Worm (Caenorhabditis elegans) whole organism, midembryonic: ENCODE measurements around the gene idpa-1.

Experiments
- T22C8.4 ChIP-seq: fragments of 200-800 bp; sonication (Bioruptor generic); IDR thresholded peaks from 2 replicates; pipeline ENCODE4 v1.3.6; 2022; ENCODE audit warnings: missing genetic modification characterization, missing compliant biosample characterization
- cog-1 ChIP-seq: sonication (generic microtip); optimal IDR thresholded peaks from 2 replicates; lab custom pipeline; 2016; ENCODE audit warnings: missing genetic modification characterization, missing compliant biosample characterization
- flt-1 ChIP-seq: fragments of 200-800 bp; sonication (Bioruptor generic); IDR thresholded peaks from 2 replicates; pipeline ENCODE4 v1.3.6; 2022; ENCODE audit warnings: missing genetic modification characterization, missing compliant biosample characterization
- med-1 ChIP-seq: sonication (generic microtip); optimal IDR thresholded peaks from 2 replicates; lab custom pipeline; 2017; ENCODE audit warnings: missing genetic modification characterization, mild to moderate bottlenecking, missing compliant biosample characterization, antibody characterized with exemption, missing genetic modification reagents; ENCODE audit not compliant: insufficient read depth
- ref-1 ChIP-seq: fragments of 200-800 bp; sonication (Bioruptor generic); conservative IDR thresholded peaks from 2 replicates; pipeline ENCODE4 v1.3.6; 2022; ENCODE audit warnings: missing genetic modification reagents, missing genetic modification characterization, missing compliant biosample characterization
- tab-1 ChIP-seq: fragments of 200-800 bp; sonication (Bioruptor generic); IDR thresholded peaks from 2 replicates; pipeline ENCODE4 v1.3.6; 2022; ENCODE audit warnings: missing genetic modification characterization, missing compliant biosample characterization
- ztf-23 ChIP-seq: fragments of 200-800 bp; sonication (Bioruptor generic); IDR thresholded peaks from 2 replicates; pipeline ENCODE4 v1.3.6; 2022; ENCODE audit warnings: missing genetic modification reagents, missing genetic modification characterization, missing compliant biosample characterization
- ztf-29 ChIP-seq: fragments of 200-800 bp; sonication (Bioruptor generic); IDR thresholded peaks from 2 replicates; pipeline ENCODE4 v1.3.6; 2022; ENCODE audit warnings: missing genetic modification reagents, missing genetic modification characterization, missing compliant biosample characterization

DNA sequence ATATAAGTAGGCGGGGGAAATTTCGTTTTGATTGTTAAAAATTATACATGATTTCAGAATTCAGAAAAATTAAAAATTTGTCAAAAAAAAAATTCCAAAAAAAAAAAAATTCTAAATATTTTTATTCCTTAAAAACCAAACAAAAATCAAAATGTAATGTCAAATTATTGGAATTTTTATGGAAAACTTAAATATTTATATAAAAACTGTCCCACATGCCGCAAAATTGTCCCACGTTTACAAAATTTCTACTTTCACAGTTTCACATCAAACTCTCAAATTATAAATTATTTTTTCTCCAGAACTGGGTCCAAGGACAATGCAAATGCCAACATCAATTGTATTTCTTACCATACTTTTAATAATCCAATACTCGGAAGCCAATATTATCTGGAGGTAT is 9.6 kb downstream of the idpa-1 start, which contains the start of gene F56F11.1:
- TF ChIP-seq med-1 (GFP tag; lab: Kevin White, UChicago) (no peak), ztf-23 (GFP tag; lab: Robert Waterston, UW) (no peak), T22C8.4 (GFP tag; lab: Robert Waterston, UW) (no peak), ref-1 (GFP tag; lab: Robert Waterston, UW) (no peak), flt-1 (GFP tag; lab: Robert Waterston, UW) (no peak), tab-1 (GFP tag; lab: Robert Waterston, UW) (no peak), cog-1 (tag; lab: Kevin White, UChicago) (no peak), ztf-29 (GFP tag; lab: Robert Waterston, UW) (no peak)
